Worm (Caenorhabditis elegans) whole organism, L1 larva: Measurements from ENCODE around the gene eif-2D.
A peak's percentile ranks its signal among the peaks of the same experiment; 100 is the strongest.

ENCODE experiments used
- C04F5.9 ChIP-seq: sonication (generic microtip); optimal IDR thresholded peaks from 2 replicates; lab custom pipeline; 2016; ENCODE audit warnings: missing genetic modification characterization, missing compliant biosample characterization
- C16A3.4 ChIP-seq: fragments of 150-350 bp; optimal IDR thresholded peaks from 2 replicates; lab custom pipeline; 2014; ENCODE audit warnings: missing biosample characterization, missing genetic modification characterization
- C34B4.2 ChIP-seq: sonication (generic microtip); optimal IDR thresholded peaks from 2 replicates; lab custom pipeline; 2017; ENCODE audit warnings: mild to moderate bottlenecking, missing genetic modification characterization, missing compliant biosample characterization
- F16B12.6 ChIP-seq: fragments of 150-350 bp; optimal IDR thresholded peaks from 2 replicates; lab custom pipeline; 2014; ENCODE audit warnings: missing biosample characterization, missing genetic modification characterization
- Y116A8C.19 ChIP-seq: sonication (generic microtip); optimal IDR thresholded peaks from 2 replicates; lab custom pipeline; 2016; ENCODE audit warnings: missing compliant biosample characterization, missing genetic modification characterization, borderline replicate concordance
- aly-2 ChIP-seq: fragments of 150-350 bp; optimal IDR thresholded peaks from 2 replicates; lab custom pipeline; 2014; ENCODE audit warnings: missing biosample characterization, missing genetic modification characterization
- ama-1 ChIP-seq: fragments of 150-350 bp; optimal IDR thresholded peaks from 2 replicates; lab custom pipeline; 2014
- blmp-1 ChIP-seq: fragments of 150-350 bp; optimal IDR thresholded peaks from 2 replicates; lab custom pipeline; 2014; ENCODE audit warnings: missing biosample characterization, missing genetic modification characterization
- ceh-82 ChIP-seq, 3 experiments: fragments of 150-350 bp in 1 of 3; sonication (generic microtip) in 2 of 3; optimal IDR thresholded peaks; 2 replicates each; lab custom pipeline; 2014 to 2017; ENCODE audit warnings: missing biosample characterization in 3 of 3, missing genetic modification characterization in 3 of 3
- ceh-90 ChIP-seq: sonication (generic microtip); optimal IDR thresholded peaks from 2 replicates; lab custom pipeline; 2016; ENCODE audit warnings: missing genetic modification characterization, missing compliant biosample characterization
- ces-1 ChIP-seq: fragments of 150-350 bp; optimal IDR thresholded peaks from 2 replicates; lab custom pipeline; 2014; ENCODE audit warnings: missing biosample characterization, missing genetic modification reagents, missing genetic modification characterization
- dpl-1 ChIP-seq, 3 experiments: fragments of 150-350 bp in 2 of 3; sonication (generic microtip) in 1 of 3; optimal IDR thresholded peaks; 2 replicates each; lab custom pipeline; 2014 to 2017; ENCODE audit warnings: missing biosample characterization in 3 of 3, missing genetic modification characterization in 3 of 3, missing genetic modification reagents in 3 of 3
- dsc-1 ChIP-seq: sonication (generic microtip); optimal IDR thresholded peaks from 2 replicates; lab custom pipeline; 2016; ENCODE audit warnings: mild to moderate bottlenecking, missing genetic modification characterization, missing compliant biosample characterization
- efl-1 ChIP-seq, 4 experiments: fragments of 150-350 bp; optimal IDR thresholded peaks in 3 of 4; peaks in 1 of 4; 1 replicate in 1 of 4; 2 replicates in 3 of 4; lab custom pipeline; 2014; ENCODE audit warnings: missing biosample characterization in 2 of 4, missing genetic modification characterization in 2 of 4, missing genetic modification reagents in 2 of 4
- egl-13 ChIP-seq: sonication (generic microtip); optimal IDR thresholded peaks from 2 replicates; lab custom pipeline; 2016; ENCODE audit warnings: missing genotype, missing genetic modification reagents, missing genetic modification characterization, missing compliant biosample characterization
- ets-5 ChIP-seq: fragments of 200-800 bp; sonication (Bioruptor generic); IDR thresholded peaks from 2 replicates; pipeline ENCODE4 v1.3.6; 2022; ENCODE audit warnings: missing genetic modification characterization, missing compliant biosample characterization
- fkh-8 ChIP-seq: sonication (generic microtip); optimal IDR thresholded peaks from 2 replicates; lab custom pipeline; 2016; ENCODE audit warnings: mild to moderate bottlenecking, missing genetic modification characterization, missing compliant biosample characterization
- grh-1 ChIP-seq: fragments of 200-800 bp; sonication (Bioruptor generic); IDR thresholded peaks from 2 replicates; pipeline ENCODE4 v1.3.6; 2022; ENCODE audit warnings: missing genetic modification reagents, missing genetic modification characterization, missing compliant biosample characterization
- hlh-17 ChIP-seq: fragments of 200-800 bp; sonication (Bioruptor generic); optimal IDR thresholded peaks from 2 replicates; lab custom pipeline; 2018; ENCODE audit warnings: missing genetic modification characterization, mild to moderate bottlenecking, missing compliant biosample characterization, moderate library complexity, borderline replicate concordance
- hlh-4 ChIP-seq: sonication (generic microtip); optimal IDR thresholded peaks from 2 replicates; lab custom pipeline; 2016; ENCODE audit warnings: mild to moderate bottlenecking, missing genetic modification characterization, missing compliant biosample characterization
- hpl-2 ChIP-seq: fragments of 150-350 bp; optimal IDR thresholded peaks from 2 replicates; lab custom pipeline; 2014; ENCODE audit warnings: missing biosample characterization, missing genetic modification reagents, missing genetic modification characterization
- irx-1 ChIP-seq: sonication (generic microtip); optimal IDR thresholded peaks from 2 replicates; lab custom pipeline; 2016; ENCODE audit warnings: missing genetic modification characterization, missing compliant biosample characterization
- isw-1 ChIP-seq: fragments of 200-800 bp; sonication (Bioruptor generic); IDR thresholded peaks from 2 replicates; pipeline ENCODE4 v1.3.6; 2022; ENCODE audit warnings: missing genetic modification characterization, missing compliant biosample characterization
- lin-14 ChIP-seq: fragments of 200-800 bp; sonication (Bioruptor generic); optimal IDR thresholded peaks from 2 replicates; lab custom pipeline; 2018; ENCODE audit warnings: mild to moderate bottlenecking, missing genetic modification characterization, moderate library complexity, missing compliant biosample characterization
- lin-35 ChIP-seq, 2 experiments: fragments of 150-350 bp; optimal IDR thresholded peaks; 2 replicates each; lab custom pipeline; 2014; ENCODE audit warnings: missing biosample characterization in 2 of 2, missing genetic modification characterization in 2 of 2, missing genetic modification reagents in 2 of 2
- lin-39 ChIP-seq: fragments of 150-350 bp; optimal IDR thresholded peaks from 2 replicates; lab custom pipeline; 2014; ENCODE audit warnings: missing biosample characterization, missing genetic modification reagents, missing genetic modification characterization
- lir-3 ChIP-seq: sonication (generic microtip); optimal IDR thresholded peaks from 2 replicates; lab custom pipeline; 2016; ENCODE audit warnings: mild to moderate bottlenecking, missing genetic modification characterization, moderate library complexity, missing compliant biosample characterization; ENCODE audit not compliant: poor library complexity
- lsy-2 ChIP-seq, 2 experiments: fragments of 150-350 bp; optimal IDR thresholded peaks; 2 replicates each; lab custom pipeline; 2014; ENCODE audit warnings: missing biosample characterization in 2 of 2, missing genetic modification characterization in 2 of 2
- mef-2 ChIP-seq: fragments of 150-350 bp; optimal IDR thresholded peaks from 2 replicates; lab custom pipeline; 2014; ENCODE audit warnings: missing biosample characterization, missing genetic modification characterization
- mep-1 ChIP-seq: fragments of 150-350 bp; optimal IDR thresholded peaks from 2 replicates; lab custom pipeline; 2014; ENCODE audit warnings: missing biosample characterization, missing genetic modification characterization
- nhr-11 ChIP-seq: fragments of 150-350 bp; optimal IDR thresholded peaks from 2 replicates; lab custom pipeline; 2014; ENCODE audit warnings: missing biosample characterization, missing genetic modification characterization
- nhr-237 ChIP-seq: fragments of 150-350 bp; optimal IDR thresholded peaks from 2 replicates; lab custom pipeline; 2014; ENCODE audit warnings: missing biosample characterization, missing genetic modification characterization
- nhr-28 ChIP-seq: fragments of 150-350 bp; optimal IDR thresholded peaks from 2 replicates; lab custom pipeline; 2014; ENCODE audit warnings: missing biosample characterization, missing genetic modification characterization
- nhr-47 ChIP-seq: sonication (generic microtip); optimal IDR thresholded peaks from 2 replicates; lab custom pipeline; 2016; ENCODE audit warnings: mild to moderate bottlenecking, missing genetic modification characterization, moderate library complexity, missing compliant biosample characterization
- nhr-76 ChIP-seq: sonication (generic microtip); optimal IDR thresholded peaks from 2 replicates; lab custom pipeline; 2017; ENCODE audit warnings: missing biosample characterization, missing genetic modification characterization
- nhr-84 ChIP-seq: sonication (generic microtip); optimal IDR thresholded peaks from 2 replicates; lab custom pipeline; 2017; ENCODE audit warnings: missing biosample characterization, missing genetic modification characterization
- pag-3 ChIP-seq: sonication (generic microtip); optimal IDR thresholded peaks from 2 replicates; lab custom pipeline; 2017; ENCODE audit warnings: missing genetic modification characterization, mild to moderate bottlenecking, missing compliant biosample characterization, antibody characterized with exemption, borderline replicate concordance; ENCODE audit not compliant: insufficient read depth
- pqm-1 ChIP-seq: sonication (generic microtip); optimal IDR thresholded peaks from 3 replicates; lab custom pipeline; 2017; ENCODE audit warnings: missing biosample characterization, missing genetic modification characterization
- rnt-1 ChIP-seq: sonication (generic microtip); optimal IDR thresholded peaks from 2 replicates; lab custom pipeline; 2016; ENCODE audit warnings: mild to moderate bottlenecking, missing genetic modification characterization, moderate library complexity, missing compliant biosample characterization
- snpc-4 ChIP-seq: fragments of 150-350 bp; optimal IDR thresholded peaks from 2 replicates; lab custom pipeline; 2014; ENCODE audit warnings: missing biosample characterization, missing genetic modification characterization
- snu-23 ChIP-seq: sonication (generic microtip); optimal IDR thresholded peaks from 2 replicates; lab custom pipeline; 2016; ENCODE audit warnings: missing genetic modification characterization, missing compliant biosample characterization
- sox-4 ChIP-seq: sonication (generic microtip); optimal IDR thresholded peaks from 2 replicates; lab custom pipeline; 2016; ENCODE audit warnings: missing genetic modification characterization, missing compliant biosample characterization
- sptf-1 ChIP-seq: fragments of 150-350 bp; optimal IDR thresholded peaks from 2 replicates; lab custom pipeline; 2014; ENCODE audit warnings: missing biosample characterization, missing genetic modification characterization
- tbx-2 ChIP-seq: sonication (generic microtip); optimal IDR thresholded peaks from 2 replicates; lab custom pipeline; 2016; ENCODE audit warnings: missing genetic modification characterization, missing compliant biosample characterization
- tlp-1 ChIP-seq: fragments of 150-350 bp; optimal IDR thresholded peaks from 2 replicates; lab custom pipeline; 2014; ENCODE audit warnings: missing biosample characterization, missing genetic modification characterization
- unc-62 ChIP-seq: fragments of 150-350 bp; optimal IDR thresholded peaks from 2 replicates; lab custom pipeline; 2014; ENCODE audit warnings: missing biosample characterization, missing genetic modification reagents, missing genetic modification characterization
- vab-15 ChIP-seq: sonication (generic microtip); optimal IDR thresholded peaks from 2 replicates; lab custom pipeline; 2017; ENCODE audit warnings: missing genotype, mild to moderate bottlenecking, missing genetic modification characterization, missing compliant biosample characterization
- xbp-1 ChIP-seq: sonication (generic microtip); optimal IDR thresholded peaks from 2 replicates; lab custom pipeline; 2016; ENCODE audit warnings: missing genetic modification characterization, missing compliant biosample characterization
- zag-1 ChIP-seq: fragments of 150-350 bp; optimal IDR thresholded peaks from 2 replicates; lab custom pipeline; 2014; ENCODE audit warnings: missing biosample characterization, missing genetic modification characterization
- ztf-11 ChIP-seq, 2 experiments: sonication (generic microtip); optimal IDR thresholded peaks; 2 replicates each; lab custom pipeline; 2016 to 2017; ENCODE audit warnings: missing genetic modification characterization in 2 of 2, missing biosample characterization in 1 of 2, missing compliant biosample characterization in 1 of 2
- ztf-4 ChIP-seq: fragments of 150-350 bp; optimal IDR thresholded peaks from 2 replicates; lab custom pipeline; 2014; ENCODE audit warnings: missing biosample characterization, missing genetic modification characterization

eif-2D gene

ce11 chrII:5712126-5712525 lies 20.6 kb downstream of the eif-2D start:
- TF ChIP-seq ama-1 (lab: Kevin White, UChicago) (no peak), ces-1 (GFP tag; lab: Kevin White, UChicago) (no peak), sox-4 (no peak), mef-2 (tag; lab: Kevin White, UChicago) (no peak), C16A3.4 (tag; lab: Kevin White, UChicago) (no peak), snu-23 (peak; percentile 3), rnt-1 (tag; lab: Kevin White, UChicago) (no peak), vab-15 (no peak)

- TF ChIP-seq blmp-1 (tag; lab: Kevin White, UChicago) (peak; percentile 62), irx-1 (tag; lab: Kevin White, UChicago) (no peak), Y116A8C.19 (no peak), mef-2 (tag; lab: Kevin White, UChicago) (no peak), nhr-28 (tag; lab: Kevin White, UChicago) (no peak), vab-15 (no peak), efl-1 (optimal IDR thresholded peaks at IDR 0.05; lab: Kevin White, UChicago) (peak; percentile 24 to 91), efl-1 (GFP tag; optimal IDR thresholded peaks at IDR 0.05 in 1 of 2; lab: Kevin White, UChicago) (peak; percentile 90 to 98), sox-4 (no peak), fkh-8 (tag; lab: Kevin White, UChicago) (peak; percentile 44), dsc-1 (tag; lab: Kevin White, UChicago) (no peak), nhr-11 (tag; lab: Kevin White, UChicago) (no peak), hlh-17 (GFP tag; lab: Kevin White, UChicago) (no peak), xbp-1 (tag; lab: Kevin White, UChicago) (peak; percentile 63), hpl-2 (no peak), mep-1 (peak; percentile 80), egl-13 (tag; lab: Kevin White, UChicago) (no peak), ets-5 (GFP tag; lab: Robert Waterston, UW) (no peak), ceh-90 (no peak), lin-39 (no peak), pqm-1 (no peak), snpc-4 (tag; lab: Kevin White, UChicago) (peak; percentile 45), ztf-11 (tag; optimal IDR thresholded peaks at IDR 0.05; lab: Kevin White, UChicago) (no peak), isw-1 (GFP tag; lab: Robert Waterston, UW) (peak; percentile 50), nhr-237 (tag; lab: Kevin White, UChicago) (no peak), C34B4.2 (tag; lab: Kevin White, UChicago) (no peak), nhr-76 (tag; lab: Kevin White, UChicago) (no peak), ztf-4 (tag; lab: Kevin White, UChicago) (no peak), lin-14 (GFP tag; lab: Kevin White, UChicago) (peak; percentile 76), tbx-2 (peak; percentile 57), zag-1 (tag; lab: Kevin White, UChicago) (no peak), F16B12.6 (peak; percentile 57), nhr-84 (no peak), lsy-2 (tag; optimal IDR thresholded peaks at IDR 0.05; lab: Kevin White, UChicago) (peak; percentile 73 to 91), pag-3 (tag; lab: Kevin White, UChicago) (no peak), nhr-47 (peak; percentile 42), aly-2 (tag; lab: Kevin White, UChicago) (no peak), sptf-1 (tag; lab: Kevin White, UChicago) (no peak), unc-62 (GFP tag; lab: Kevin White, UChicago) (no peak), grh-1 (GFP tag; lab: Robert Waterston, UW) (no peak), rnt-1 (tag; lab: Kevin White, UChicago) (peak; percentile 74), lin-35 (GFP tag; optimal IDR thresholded peaks at IDR 0.05; lab: Kevin White, UChicago) (peak; percentile 92 to 95), ceh-82 (tag; optimal IDR thresholded peaks at IDR 0.05; lab: Kevin White, UChicago) (peak in 2 of 3 experiments; percentile 32 to 69), tlp-1 (tag; lab: Kevin White, UChicago) (no peak), hlh-4 (tag; lab: Kevin White, UChicago) (no peak), lir-3 (tag; lab: Kevin White, UChicago) (peak; percentile 42), C04F5.9 (tag; lab: Kevin White, UChicago) (no peak), dpl-1 (GFP tag; optimal IDR thresholded peaks at IDR 0.05; lab: Kevin White, UChicago) (peak; percentile 85 to 94 (median 87)), ama-1 (lab: Kevin White, UChicago) (no peak)
Measured at ce11 chrII:5714807-5715206, 23.3 kb downstream of the eif-2D start, which contains the start of the genes tiar-1 and lelo-4. tiar-1 (minus strand) TSS chrII:5714823. lelo-4 (plus strand) TSS chrII:5714924.
